Fruit fly (Drosophila melanogaster) whole organism, embryonic: Measurements from ENCODE around the gene Tet.
A peak's percentile ranks its signal among the peaks of the same experiment; 100 is the strongest.

Experiments used
- Awh ChIP-seq: fragments of 200-800 bp; sonication (Bioruptor generic); IDR thresholded peaks from 2 replicates; pipeline ENCODE4, ENCODE4 v1.3.6; 2022; ENCODE audit warnings: missing biosample characterization, missing genetic modification characterization
- B-H2 ChIP-seq: fragments of 200-800 bp; sonication (Bioruptor generic); optimal IDR thresholded peaks from 2 replicates; lab custom pipeline; 2018; ENCODE audit warnings: missing biosample characterization, mild to moderate bottlenecking, missing genetic modification characterization
- CG11695 ChIP-seq: fragments of 200-800 bp; sonication (Bioruptor generic); IDR thresholded peaks from 3 replicates; pipeline ENCODE4 v1.3.6; 2022; ENCODE audit warnings: missing biosample characterization, missing genetic modification characterization
- CG13624 ChIP-seq: fragments of 200-800 bp; sonication (Bioruptor generic); optimal IDR thresholded peaks from 2 replicates; lab custom pipeline; 2016; ENCODE audit warnings: missing biosample characterization, missing genetic modification characterization
- CG1529 ChIP-seq: fragments of 200-800 bp; sonication (Bioruptor generic); optimal IDR thresholded peaks from 3 replicates; lab custom pipeline; 2018; ENCODE audit warnings: missing biosample characterization, missing genetic modification characterization
- CG17328 ChIP-seq: fragments of 200-800 bp; sonication (Bioruptor generic); IDR thresholded peaks from 2 replicates; pipeline ENCODE4 v1.3.6; 2022; ENCODE audit warnings: missing biosample characterization, missing genetic modification characterization
- CG17359 ChIP-seq: fragments of 200-800 bp; sonication (Bioruptor generic); optimal IDR thresholded peaks from 3 replicates; lab custom pipeline; 2018; ENCODE audit warnings: missing biosample characterization, mild to moderate bottlenecking, missing genetic modification characterization, moderate library complexity
- CG17568 ChIP-seq: fragments of 200-800 bp; sonication (Bioruptor generic); optimal IDR thresholded peaks from 2 replicates; lab custom pipeline; 2018; ENCODE audit warnings: missing biosample characterization, mild to moderate bottlenecking, missing genetic modification characterization, moderate library complexity
- CG18262 ChIP-seq: fragments of 200-800 bp; optimal IDR thresholded peaks from 3 replicates; lab custom pipeline; 2019; ENCODE audit warnings: missing biosample characterization, mild to moderate bottlenecking, missing genetic modification characterization, moderate library complexity
- CG18764 ChIP-seq: fragments of 200-800 bp; sonication (Bioruptor generic); optimal IDR thresholded peaks from 3 replicates; lab custom pipeline; 2016; ENCODE audit warnings: missing biosample characterization, missing genetic modification characterization
- CG30403 ChIP-seq: fragments of 200-800 bp; sonication (Bioruptor generic); optimal IDR thresholded peaks from 3 replicates; lab custom pipeline; 2016; ENCODE audit warnings: missing biosample characterization, missing genetic modification characterization
- CG32532 ChIP-seq: fragments of 200-800 bp; sonication (Bioruptor generic); IDR thresholded peaks from 2 replicates; pipeline ENCODE4 v1.3.6; 2022; ENCODE audit warnings: missing biosample characterization, missing genetic modification characterization
- CG34376 ChIP-seq: fragments of 200-800 bp; sonication (Bioruptor generic); optimal IDR thresholded peaks from 2 replicates; lab custom pipeline; 2018; ENCODE audit warnings: missing biosample characterization, mild to moderate bottlenecking, missing genetic modification characterization
- CG3726 ChIP-seq: fragments of 200-800 bp; sonication (Bioruptor generic); IDR thresholded peaks from 3 replicates; pipeline ENCODE4, ENCODE4 v1.3.6; 2022; ENCODE audit warnings: missing biosample characterization, missing genetic modification characterization
- CG4820 ChIP-seq: fragments of 200-800 bp; sonication (Bioruptor generic); optimal IDR thresholded peaks from 3 replicates; lab custom pipeline; 2016; ENCODE audit warnings: missing biosample characterization, missing genetic modification characterization
- CG7271 ChIP-seq: fragments of 200-800 bp; sonication (Bioruptor generic); optimal IDR thresholded peaks from 2 replicates; lab custom pipeline; 2018; ENCODE audit warnings: missing biosample characterization, mild to moderate bottlenecking, missing genetic modification characterization, moderate library complexity
- CG8924 ChIP-seq: fragments of 200-800 bp; optimal IDR thresholded peaks from 3 replicates; lab custom pipeline; 2019; ENCODE audit warnings: missing biosample characterization, mild to moderate bottlenecking, missing genetic modification characterization, moderate library complexity
- CG9437 ChIP-seq: fragments of 200-800 bp; sonication (Bioruptor generic); optimal IDR thresholded peaks from 2 replicates; lab custom pipeline; 2018; ENCODE audit warnings: missing biosample characterization, mild to moderate bottlenecking, missing genetic modification characterization
- E2f1 ChIP-seq: fragments of 200-800 bp; sonication (Bioruptor generic); IDR thresholded peaks from 2 replicates; pipeline ENCODE4 v1.3.6; 2022; ENCODE audit warnings: missing biosample characterization, missing genetic modification characterization
- Fer3 ChIP-seq: fragments of 200-800 bp; sonication (Bioruptor generic); optimal IDR thresholded peaks from 2 replicates; lab custom pipeline; 2018; ENCODE audit warnings: missing biosample characterization, mild to moderate bottlenecking, missing genetic modification characterization, moderate library complexity
- GATAe ChIP-seq: fragments of 200-800 bp; sonication (Bioruptor generic); conservative IDR thresholded peaks from 2 replicates; pipeline ENCODE4 v1.3.6; 2022; ENCODE audit warnings: missing biosample characterization, missing genetic modification characterization
- HmgZ ChIP-seq: fragments of 200-800 bp; sonication (Bioruptor generic); optimal IDR thresholded peaks from 2 replicates; lab custom pipeline; 2018; ENCODE audit warnings: missing biosample characterization, mild to moderate bottlenecking, missing genetic modification characterization
- NK7.1 ChIP-seq: fragments of 200-800 bp; sonication (Bioruptor generic); optimal IDR thresholded peaks from 3 replicates; lab custom pipeline; 2016; ENCODE audit warnings: missing biosample characterization, missing genetic modification characterization
- Pdp1 ChIP-seq, 2 experiments: fragments of 200-800 bp; sonication (Bioruptor generic); optimal IDR thresholded peaks; 3 replicates each; lab custom pipeline; 2016; ENCODE audit warnings: missing biosample characterization in 2 of 2, missing genetic modification characterization in 2 of 2, mild to moderate bottlenecking in 1 of 2, moderate library complexity in 1 of 2
- Trl ChIP-seq, 3 experiments: fragments of >200 bp in 2 of 3; fragments of 200-800 bp in 1 of 3; sonication (Bioruptor generic) in 1 of 3; optimal IDR thresholded peaks; 2 replicates in 1 of 3; 3 replicates in 2 of 3; lab custom pipeline; 2016 to 2017; ENCODE audit warnings: missing biosample characterization in 1 of 3, missing genetic modification characterization in 1 of 3
- ap ChIP-seq: fragments of 200-800 bp; sonication (Bioruptor generic); IDR thresholded peaks from 2 replicates; pipeline ENCODE4 v1.3.6; 2022; ENCODE audit warnings: missing biosample characterization, missing genetic modification characterization
- caup ChIP-seq: fragments of 200-800 bp; sonication (Bioruptor generic); optimal IDR thresholded peaks from 3 replicates; lab custom pipeline; 2017; ENCODE audit warnings: missing biosample characterization, mild to moderate bottlenecking, missing genetic modification characterization, moderate library complexity; ENCODE audit not compliant: severe bottlenecking
- corto ChIP-seq: fragments of 200-800 bp; sonication (Bioruptor generic); optimal IDR thresholded peaks from 2 replicates; lab custom pipeline; 2016; ENCODE audit warnings: missing biosample characterization, mild to moderate bottlenecking, missing genetic modification characterization, moderate library complexity
- cwo ChIP-seq: fragments of 200-800 bp; sonication (Bioruptor generic); optimal IDR thresholded peaks from 3 replicates; lab custom pipeline; 2017; ENCODE audit warnings: missing biosample characterization, missing genetic modification characterization, mild to moderate bottlenecking, moderate library complexity, missing genetic modification reagents
- en ChIP-seq: fragments of 200-800 bp; sonication (Bioruptor generic); optimal IDR thresholded peaks from 2 replicates; lab custom pipeline; 2016; ENCODE audit warnings: missing biosample characterization, missing genetic modification characterization
- ewg ChIP-seq: fragments of 200-800 bp; sonication (Bioruptor generic); optimal IDR thresholded peaks from 3 replicates; lab custom pipeline; 2017; ENCODE audit warnings: mild to moderate bottlenecking, missing biosample characterization, missing genetic modification reagents, missing genetic modification characterization
- fd102C ChIP-seq: fragments of 200-800 bp; sonication (Bioruptor generic); optimal IDR thresholded peaks from 2 replicates; lab custom pipeline; 2018; ENCODE audit warnings: missing biosample characterization, mild to moderate bottlenecking, missing genetic modification characterization, moderate library complexity
- fd3F ChIP-seq: fragments of 200-800 bp; sonication (Bioruptor generic); optimal IDR thresholded peaks from 2 replicates; lab custom pipeline; 2018; ENCODE audit warnings: missing biosample characterization, mild to moderate bottlenecking, missing genetic modification characterization, moderate library complexity
- fru ChIP-seq: fragments of >200 bp; optimal IDR thresholded peaks from 2 replicates; lab custom pipeline; 2017
- gro ChIP-seq: fragments of 200-800 bp; sonication (Bioruptor generic); optimal IDR thresholded peaks from 2 replicates; lab custom pipeline; 2016; ENCODE audit warnings: missing biosample characterization, missing genetic modification characterization
- gsb-n ChIP-seq: fragments of 200-800 bp; sonication (Bioruptor generic); optimal IDR thresholded peaks from 3 replicates; lab custom pipeline; 2018; ENCODE audit warnings: missing biosample characterization, mild to moderate bottlenecking, missing genetic modification characterization
- hth ChIP-seq: fragments of >200 bp; optimal IDR thresholded peaks from 2 replicates; lab custom pipeline; 2017; ENCODE audit warnings: inconsistent platforms
- lov ChIP-seq, 2 experiments: fragments of 200-800 bp in 1 of 2; fragments of >200 bp in 1 of 2; sonication (Bioruptor generic) in 1 of 2; IDR thresholded peaks in 1 of 2; optimal IDR thresholded peaks in 1 of 2; 2 replicates in 1 of 2; 3 replicates in 1 of 2; pipeline versions ENCODE4 v1.3.6 to Lab custom; 2017 to 2022; ENCODE audit warnings: missing biosample characterization in 1 of 2, missing genetic modification characterization in 1 of 2
- mirr ChIP-seq: fragments of 200-800 bp; sonication (Bioruptor generic); optimal IDR thresholded peaks from 3 replicates; lab custom pipeline; 2018; ENCODE audit warnings: missing biosample characterization, mild to moderate bottlenecking, missing genetic modification characterization
- nerfin-1 ChIP-seq: fragments of 200-800 bp; sonication (Bioruptor generic); optimal IDR thresholded peaks from 3 replicates; lab custom pipeline; 2019; ENCODE audit warnings: missing biosample characterization, mild to moderate bottlenecking, missing genetic modification characterization, moderate library complexity
- pnt ChIP-seq: fragments of 200-800 bp; sonication (Bioruptor generic); optimal IDR thresholded peaks from 3 replicates; lab custom pipeline; 2016; ENCODE audit warnings: missing biosample characterization, missing genetic modification characterization
- pros ChIP-seq: fragments of 200-800 bp; sonication (Bioruptor generic); optimal IDR thresholded peaks from 3 replicates; lab custom pipeline; 2019; ENCODE audit warnings: missing biosample characterization, mild to moderate bottlenecking, missing genetic modification characterization, moderate library complexity
- run ChIP-seq: fragments of 200-800 bp; sonication (Bioruptor generic); optimal IDR thresholded peaks from 3 replicates; lab custom pipeline; 2018; ENCODE audit warnings: missing biosample characterization, mild to moderate bottlenecking, missing genetic modification characterization
- sisA ChIP-seq: fragments of 200-800 bp; sonication (Bioruptor generic); IDR thresholded peaks from 2 replicates; pipeline ENCODE4 v1.3.6; 2022; ENCODE audit warnings: missing biosample characterization, missing genetic modification characterization
- slbo ChIP-seq: fragments of 200-800 bp; sonication (Bioruptor generic); IDR thresholded peaks from 2 replicates; pipeline ENCODE4 v1.3.6; 2022; ENCODE audit warnings: missing biosample characterization, missing genetic modification characterization
- so ChIP-seq: fragments of 200-800 bp; sonication (Bioruptor generic); IDR thresholded peaks from 3 replicates; pipeline ENCODE4 v1.3.6; 2022; ENCODE audit warnings: missing biosample characterization, missing genetic modification characterization
- sr ChIP-seq: fragments of 200-800 bp; sonication (Bioruptor generic); IDR thresholded peaks from 3 replicates; pipeline ENCODE4 v1.3.6; 2022; ENCODE audit warnings: missing biosample characterization, missing genetic modification characterization
- tll ChIP-seq, 2 experiments: fragments of 200-800 bp in 1 of 2; fragments of >200 bp in 1 of 2; sonication (Bioruptor generic) in 1 of 2; optimal IDR thresholded peaks; 2 replicates each; lab custom pipeline; 2017 to 2019; ENCODE audit warnings: missing biosample characterization in 2 of 2, missing genetic modification characterization in 2 of 2, mild to moderate bottlenecking in 1 of 2, moderate library complexity in 1 of 2
- twi ChIP-seq: fragments of 200-800 bp; optimal IDR thresholded peaks from 2 replicates; lab custom pipeline; 2019; ENCODE audit warnings: missing biosample characterization, mild to moderate bottlenecking, missing genetic modification characterization, moderate library complexity
- tx ChIP-seq: fragments of 200-800 bp; sonication (Bioruptor generic); optimal IDR thresholded peaks from 2 replicates; lab custom pipeline; 2016; ENCODE audit warnings: missing biosample characterization, missing genetic modification characterization

Gene Tet

dm6 chr3L:2913291-2913690, 34.3 kb upstream of the Tet start (continued):
- TF ChIP-seq CG17568 (GFP tag; lab: Kevin White, UChicago) = no peak
- TF ChIP-seq CG34376 = no peak
- 0 out of 2 replicates have a peak, but pooled peaks have one; percentile 21 for TF ChIP-seq Awh (GFP tag; lab: Robert Waterston, UW)
- no peak for TF ChIP-seq B-H2
- no peak for TF ChIP-seq nerfin-1 (tag; lab: Kevin White, UChicago)
- no peak for TF ChIP-seq mirr (GFP tag; lab: Kevin White, UChicago)
- no peak for TF ChIP-seq lov (optimal IDR thresholded peaks at IDR 0.05; lab: Kevin White, UChicago)
- TF ChIP-seq lov (GFP tag; IDR thresholded peaks at IDR 0.05; lab: Robert Waterston, UW) = no peak
- TF ChIP-seq tx (GFP tag; lab: Kevin White, UChicago) = no peak
- peak; percentile 36; the same call in 1 of the 2 replicates for TF ChIP-seq CG32532 (GFP tag; lab: Robert Waterston, UW)
- TF ChIP-seq cwo (GFP tag; lab: Kevin White, UChicago) = peak; percentile 48
- TF ChIP-seq CG9437 = no peak
- no peak for TF ChIP-seq hth (lab: Kevin White, UChicago)
- TF ChIP-seq slbo (GFP tag; lab: Robert Waterston, UW) = peak; percentile 65
- TF ChIP-seq sr = no peak
- no peak for TF ChIP-seq en (GFP tag; lab: Kevin White, UChicago)
- no peak for TF ChIP-seq fd102C (GFP tag; lab: Kevin White, UChicago)
- no peak for TF ChIP-seq CG18764 (GFP tag; lab: Kevin White, UChicago)
- TF ChIP-seq ap (GFP tag; lab: Robert Waterston, UW) = no peak
- no peak for TF ChIP-seq CG1529
- TF ChIP-seq CG4820 (GFP tag; lab: Kevin White, UChicago) = no peak
- TF ChIP-seq CG11695 (GFP tag; lab: Robert Waterston, UW) = peak; percentile 53; the same call in 1 of the 3 replicates
- TF ChIP-seq CG7271 (tag; lab: Kevin White, UChicago) = no peak
- no peak for TF ChIP-seq gsb-n (tag; lab: Kevin White, UChicago)
- no peak for TF ChIP-seq CG18262 (tag; lab: Kevin White, UChicago)
- TF ChIP-seq Pdp1 (GFP tag; optimal IDR thresholded peaks at IDR 0.05; lab: Kevin White, UChicago) = peak in 1 of 2 experiments; percentile 9
- no peak for TF ChIP-seq Trl (optimal IDR thresholded peaks at IDR 0.05; lab: Kevin White, UChicago)
- TF ChIP-seq Trl (GFP tag; optimal IDR thresholded peaks at IDR 0.05; lab: Kevin White, UChicago) = no peak
- TF ChIP-seq CG17328 (GFP tag; lab: Robert Waterston, UW) = 0 out of 2 replicates have a peak, but pooled peaks have one; percentile 29
- TF ChIP-seq pros (GFP tag; lab: Kevin White, UChicago) = no peak
- TF ChIP-seq fru = no peak
- TF ChIP-seq NK7.1 (GFP tag; lab: Kevin White, UChicago) = no peak
- peak; percentile 27 for TF ChIP-seq CG13624 (GFP tag; lab: Kevin White, UChicago)
- peak; percentile 47 for TF ChIP-seq Fer3
- TF ChIP-seq GATAe (GFP tag; lab: Robert Waterston, UW) = no peak
- TF ChIP-seq pnt = no peak
- TF ChIP-seq CG30403 (GFP tag; lab: Kevin White, UChicago) = peak; percentile 50
- peak; percentile 49; the same call in 1 of the 2 replicates for TF ChIP-seq sisA
- TF ChIP-seq twi (tag; lab: Kevin White, UChicago) = no peak
- peak; percentile 51 for TF ChIP-seq caup (GFP tag; lab: Kevin White, UChicago)
- TF ChIP-seq so (GFP tag; lab: Robert Waterston, UW) = 0 out of 3 replicates have a peak, but pooled peaks have one; percentile 47
- TF ChIP-seq gro (GFP tag; lab: Kevin White, UChicago) = peak; percentile 32
- no peak for TF ChIP-seq ewg (GFP tag; lab: Kevin White, UChicago)
- no peak for TF ChIP-seq run (tag; lab: Kevin White, UChicago)
- TF ChIP-seq fd3F (GFP tag; lab: Kevin White, UChicago) = peak; percentile 26
- no peak for TF ChIP-seq CG8924 (tag; lab: Kevin White, UChicago)
- no peak for TF ChIP-seq corto (GFP tag; lab: Kevin White, UChicago)
- TF ChIP-seq CG17359 (tag; lab: Kevin White, UChicago) = peak; percentile 42
- no peak for TF ChIP-seq HmgZ
- no peak for TF ChIP-seq tll (GFP tag; optimal IDR thresholded peaks at IDR 0.05; lab: Kevin White, UChicago)
- TF ChIP-seq E2f1 (GFP tag; lab: Robert Waterston, UW) = 0 out of 2 replicates have a peak, but pooled peaks have one; percentile 33
- 0 out of 3 replicates have a peak, but pooled peaks have one; percentile 24 for TF ChIP-seq CG3726 (GFP tag; lab: Robert Waterston, UW)
